Worm (Caenorhabditis elegans) whole organism, midembryonic: ENCODE data around the gene K08H2.10.

Experiments
- T22C8.4 ChIP-seq: fragments of 200-800 bp; sonication (Bioruptor generic); IDR thresholded peaks from 2 replicates; pipeline ENCODE4 v1.3.6; 2022; ENCODE audit warnings: missing genetic modification characterization, missing compliant biosample characterization
- cog-1 ChIP-seq: sonication (generic microtip); optimal IDR thresholded peaks from 2 replicates; lab custom pipeline; 2016; ENCODE audit warnings: missing genetic modification characterization, missing compliant biosample characterization
- flt-1 ChIP-seq: fragments of 200-800 bp; sonication (Bioruptor generic); IDR thresholded peaks from 2 replicates; pipeline ENCODE4 v1.3.6; 2022; ENCODE audit warnings: missing genetic modification characterization, missing compliant biosample characterization
- klf-2 ChIP-seq: fragments of 200-800 bp; sonication (Bioruptor generic); conservative IDR thresholded peaks from 2 replicates; pipeline ENCODE4 v1.3.6; 2022; ENCODE audit warnings: missing genetic modification reagents, missing genetic modification characterization, missing compliant biosample characterization
- med-1 ChIP-seq: sonication (generic microtip); optimal IDR thresholded peaks from 2 replicates; lab custom pipeline; 2017; ENCODE audit warnings: missing genetic modification characterization, mild to moderate bottlenecking, missing compliant biosample characterization, antibody characterized with exemption, missing genetic modification reagents; ENCODE audit not compliant: insufficient read depth
- ref-1 ChIP-seq: fragments of 200-800 bp; sonication (Bioruptor generic); conservative IDR thresholded peaks from 2 replicates; pipeline ENCODE4 v1.3.6; 2022; ENCODE audit warnings: missing genetic modification reagents, missing genetic modification characterization, missing compliant biosample characterization
- tab-1 ChIP-seq: fragments of 200-800 bp; sonication (Bioruptor generic); IDR thresholded peaks from 2 replicates; pipeline ENCODE4 v1.3.6; 2022; ENCODE audit warnings: missing genetic modification characterization, missing compliant biosample characterization
- ztf-23 ChIP-seq: fragments of 200-800 bp; sonication (Bioruptor generic); IDR thresholded peaks from 2 replicates; pipeline ENCODE4 v1.3.6; 2022; ENCODE audit warnings: missing genetic modification reagents, missing genetic modification characterization, missing compliant biosample characterization
- ztf-29 ChIP-seq: fragments of 200-800 bp; sonication (Bioruptor generic); IDR thresholded peaks from 2 replicates; pipeline ENCODE4 v1.3.6; 2022; ENCODE audit warnings: missing genetic modification reagents, missing genetic modification characterization, missing compliant biosample characterization

Gene K08H2.10

ce11 chrX:13293023-13293422 lies 35.4 kb downstream of the K08H2.10 start:
- TF ChIP-seq klf-2 (GFP tag; lab: Robert Waterston, UW) (no peak), ztf-23 (no peak), T22C8.4 (no peak), flt-1 (GFP tag; lab: Robert Waterston, UW) (no peak), med-1 (GFP tag; lab: Kevin White, UChicago) (no peak), ztf-29 (no peak), cog-1 (tag; lab: Kevin White, UChicago) (no peak), ref-1 (no peak), tab-1 (GFP tag; lab: Robert Waterston, UW) (no peak)

ce11 chrX:13294669-13295068 lies 37.1 kb downstream of the K08H2.10 start, which contains the start of gene srd-36:
Gene srd-36 (minus strand): TSS chrX:13294769.
- TF ChIP-seq T22C8.4 (no peak), ztf-29 (no peak), flt-1 (GFP tag; lab: Robert Waterston, UW) (no peak), ztf-23 (no peak), ref-1 (no peak), klf-2 (GFP tag; lab: Robert Waterston, UW) (no peak), cog-1 (tag; lab: Kevin White, UChicago) (no peak), tab-1 (GFP tag; lab: Robert Waterston, UW) (no peak), med-1 (GFP tag; lab: Kevin White, UChicago) (no peak)

ce11 chrX:13300503-13300902 lies 42.9 kb downstream of the K08H2.10 start, which contains the start of gene srd-39:
Gene srd-39 (minus strand): TSS chrX:13300603.
- TF ChIP-seq klf-2 (GFP tag; lab: Robert Waterston, UW), result no peak
- TF ChIP-seq tab-1 (GFP tag; lab: Robert Waterston, UW), result no peak
- TF ChIP-seq T22C8.4, result no peak
- no peak for TF ChIP-seq med-1 (GFP tag; lab: Kevin White, UChicago)
- TF ChIP-seq ztf-29, result no peak
- TF ChIP-seq ztf-23, result no peak
- no peak for TF ChIP-seq ref-1
- no peak for TF ChIP-seq flt-1 (GFP tag; lab: Robert Waterston, UW)
- no peak for TF ChIP-seq cog-1 (tag; lab: Kevin White, UChicago)

ce11 chrX:13303357-13303756 lies 45.8 kb downstream of the K08H2.10 start, which contains the start of gene srd-42:
Gene srd-42 (minus strand): TSS chrX:13303457.
- no peak for TF ChIP-seq T22C8.4
- TF ChIP-seq ref-1, result no peak
- no peak for TF ChIP-seq ztf-23
- no peak for TF ChIP-seq klf-2 (GFP tag; lab: Robert Waterston, UW)
- TF ChIP-seq cog-1 (tag; lab: Kevin White, UChicago), result no peak
- TF ChIP-seq tab-1 (GFP tag; lab: Robert Waterston, UW), result no peak

ce11 chrX:13305779-13306178 lies 48.2 kb downstream of the K08H2.10 start, which contains the start of gene srd-43:
Gene srd-43 (minus strand): TSS chrX:13305844.
- TF ChIP-seq cog-1 (tag; lab: Kevin White, UChicago), result no peak
- no peak for TF ChIP-seq ref-1
- no peak for TF ChIP-seq tab-1 (GFP tag; lab: Robert Waterston, UW)
- TF ChIP-seq med-1 (GFP tag; lab: Kevin White, UChicago), result no peak
- no peak for TF ChIP-seq T22C8.4
- TF ChIP-seq flt-1 (GFP tag; lab: Robert Waterston, UW), result no peak
- no peak for TF ChIP-seq klf-2 (GFP tag; lab: Robert Waterston, UW)
- TF ChIP-seq ztf-29, result no peak
- TF ChIP-seq ztf-23, result no peak

ce11 chrX:13306869-13307446 lies 49.4 kb downstream of the K08H2.10 start:
- TF ChIP-seq klf-2 (GFP tag; lab: Robert Waterston, UW) (peak; percentile 94), ztf-29 (peak; percentile 96), ztf-23 (peak; percentile 97), flt-1 (GFP tag; lab: Robert Waterston, UW) (peak; percentile 97), T22C8.4 (peak; percentile 95), cog-1 (tag; lab: Kevin White, UChicago) (peak; percentile 97), med-1 (GFP tag; lab: Kevin White, UChicago) (peak; percentile 65), tab-1 (GFP tag; lab: Robert Waterston, UW) (peak; percentile 96), ref-1 (peak; percentile 91)

ce11 chrX:13307852-13308251 lies 50.2 kb downstream of the K08H2.10 start:
- TF ChIP-seq tab-1 (GFP tag; lab: Robert Waterston, UW), result no peak
- TF ChIP-seq cog-1 (tag; lab: Kevin White, UChicago), result no peak
- no peak for TF ChIP-seq klf-2 (GFP tag; lab: Robert Waterston, UW)
- TF ChIP-seq ztf-23, result no peak
- no peak for TF ChIP-seq T22C8.4
- TF ChIP-seq ref-1, result no peak
- no peak for TF ChIP-seq med-1 (GFP tag; lab: Kevin White, UChicago)
- no peak for TF ChIP-seq flt-1 (GFP tag; lab: Robert Waterston, UW)
- TF ChIP-seq ztf-29, result no peak

- TF ChIP-seq T22C8.4, result no peak
Observed at ce11 chrX:13308745-13309144, 51.1 kb downstream of the K08H2.10 start, which contains the start of gene srxa-8. Gene srxa-8 (minus strand): TSS chrX:13308845.
